Fruit fly (Drosophila melanogaster) whole organism: ENCODE results near the gene CG4743.

Source experiments
- CG8478 ChIP-seq: fragments of >200 bp; optimal IDR thresholded peaks from 2 replicates; lab custom pipeline; 2018; ENCODE audit warnings: inconsistent platforms
- pan ChIP-seq: fragments of >200 bp; optimal IDR thresholded peaks from 2 replicates; lab custom pipeline; 2017
- psq ChIP-seq: fragments of >200 bp; optimal IDR thresholded peaks from 2 replicates; lab custom pipeline; 2017
- usp ChIP-seq: fragments of >200 bp; optimal IDR thresholded peaks from 2 replicates; lab custom pipeline; 2017; ENCODE audit warnings: missing biosample characterization, missing genetic modification characterization, mixed read lengths

DNA sequence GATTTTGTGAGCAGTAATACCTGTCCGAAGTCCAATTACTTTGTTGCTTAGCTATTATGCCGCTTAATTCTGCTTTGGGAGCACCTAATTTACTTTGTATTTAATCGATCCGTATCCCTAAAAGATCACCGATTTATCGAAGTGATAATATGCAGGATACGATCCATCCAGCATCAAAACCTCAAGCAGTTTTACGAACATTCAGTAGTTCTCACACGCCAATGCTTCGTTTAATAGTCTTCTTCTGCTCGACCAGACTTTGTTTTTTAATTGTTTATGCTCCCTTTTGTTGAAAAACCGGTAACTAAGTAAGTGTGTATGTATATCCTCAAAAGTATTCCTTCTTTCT lies 32.1 kb downstream of the CG4743 start:
- no peak for TF ChIP-seq CG8478 (lab: Kevin White, UChicago)
- no peak for TF ChIP-seq usp (GFP tag; lab: Kevin White, UChicago)
- no peak for TF ChIP-seq psq (lab: Kevin White, UChicago)
- TF ChIP-seq pan (lab: Kevin White, UChicago): no peak
